Fruit fly (Drosophila melanogaster) whole organism, embryonic: ENCODE measurements around the gene CG4456.

Source experiments
- ATbp ChIP-seq: fragments of 200-800 bp; sonication (Bioruptor generic); optimal IDR thresholded peaks from 2 replicates; lab custom pipeline; 2017; ENCODE audit warnings: missing biosample characterization, mild to moderate bottlenecking, missing genetic modification characterization, missing genetic modification reagents
- B-H1 ChIP-seq: fragments of 200-800 bp; sonication (Bioruptor generic); IDR thresholded peaks from 3 replicates; pipeline ENCODE4 v1.3.6; 2022; ENCODE audit warnings: missing biosample characterization, missing genetic modification characterization
- Bteb2 ChIP-seq: fragments of 200-800 bp; sonication (Bioruptor generic); optimal IDR thresholded peaks from 2 replicates; lab custom pipeline; 2016; ENCODE audit warnings: missing biosample characterization, missing genetic modification characterization
- CG1233 ChIP-seq: fragments of 200-800 bp; sonication (Bioruptor generic); optimal IDR thresholded peaks from 4 replicates; lab custom pipeline; 2018; ENCODE audit warnings: missing biosample characterization, mild to moderate bottlenecking, missing genetic modification characterization
- CG12391 ChIP-seq: fragments of 200-800 bp; sonication (Bioruptor generic); optimal IDR thresholded peaks from 3 replicates; lab custom pipeline; 2018; ENCODE audit warnings: missing biosample characterization, mild to moderate bottlenecking, missing genetic modification characterization, moderate library complexity
- CG13296 ChIP-seq: fragments of 200-800 bp; sonication (Bioruptor generic); optimal IDR thresholded peaks from 3 replicates; lab custom pipeline; 2018; ENCODE audit warnings: missing biosample characterization, mild to moderate bottlenecking, missing genetic modification characterization
- CG16813 ChIP-seq: fragments of 200-800 bp; sonication (Bioruptor generic); IDR thresholded peaks from 3 replicates; pipeline ENCODE4 v1.3.6; 2022; ENCODE audit warnings: missing biosample characterization, missing genetic modification characterization; ENCODE audit not compliant: partially characterized antibody
- CG17385 ChIP-seq: fragments of 200-800 bp; sonication (Bioruptor generic); optimal IDR thresholded peaks from 3 replicates; lab custom pipeline; 2018; ENCODE audit warnings: missing biosample characterization, mild to moderate bottlenecking, missing genetic modification characterization
- CG17802 ChIP-seq: fragments of 200-800 bp; sonication (Bioruptor generic); optimal IDR thresholded peaks from 2 replicates; lab custom pipeline; 2018; ENCODE audit warnings: missing biosample characterization, mild to moderate bottlenecking, missing genetic modification characterization, moderate library complexity
- CG17829 ChIP-seq: fragments of 200-800 bp; optimal IDR thresholded peaks from 2 replicates; lab custom pipeline; 2019; ENCODE audit warnings: missing biosample characterization, mild to moderate bottlenecking, missing genetic modification characterization, moderate library complexity
- CG3065 ChIP-seq: fragments of 200-800 bp; sonication (Bioruptor generic); optimal IDR thresholded peaks from 2 replicates; lab custom pipeline; 2016; ENCODE audit warnings: missing biosample characterization, missing genetic modification characterization
- CG3838 ChIP-seq: fragments of 200-800 bp; sonication (Bioruptor generic); optimal IDR thresholded peaks from 3 replicates; lab custom pipeline; 2016; ENCODE audit warnings: missing biosample characterization, missing genetic modification characterization
- CG4328 ChIP-seq: fragments of 200-800 bp; sonication (Bioruptor generic); optimal IDR thresholded peaks from 3 replicates; lab custom pipeline; 2017; ENCODE audit warnings: missing biosample characterization, missing genetic modification reagents, missing genetic modification characterization
- CG7556 ChIP-seq: fragments of 200-800 bp; sonication (Bioruptor generic); optimal IDR thresholded peaks from 2 replicates; lab custom pipeline; 2017; ENCODE audit warnings: missing biosample characterization, mild to moderate bottlenecking, missing genetic modification characterization
- CG7963 ChIP-seq: fragments of 200-800 bp; sonication (Bioruptor generic); IDR thresholded peaks from 3 replicates; pipeline ENCODE4 v1.3.6; 2022; ENCODE audit warnings: missing biosample characterization, missing genetic modification characterization; ENCODE audit not compliant: partially characterized antibody
- CrebB ChIP-seq: fragments of 200-800 bp; sonication (Bioruptor generic); optimal IDR thresholded peaks from 3 replicates; lab custom pipeline; 2018; ENCODE audit warnings: missing biosample characterization, mild to moderate bottlenecking, missing genetic modification characterization
- Deaf1 ChIP-seq: fragments of 200-800 bp; optimal IDR thresholded peaks from 3 replicates; lab custom pipeline; 2019; ENCODE audit warnings: missing biosample characterization, mild to moderate bottlenecking, missing genetic modification characterization, moderate library complexity
- Dp ChIP-seq: fragments of 200-800 bp; sonication (Bioruptor generic); optimal IDR thresholded peaks from 2 replicates; lab custom pipeline; 2018; ENCODE audit warnings: missing biosample characterization, mild to moderate bottlenecking, missing genetic modification characterization, moderate library complexity
- Gsc ChIP-seq: fragments of 200-800 bp; sonication (Bioruptor generic); IDR thresholded peaks from 2 replicates; pipeline ENCODE4 v1.3.6; 2022; ENCODE audit warnings: missing biosample characterization, missing genetic modification characterization
- HmgZ ChIP-seq: fragments of 200-800 bp; sonication (Bioruptor generic); optimal IDR thresholded peaks from 2 replicates; lab custom pipeline; 2018; ENCODE audit warnings: missing biosample characterization, mild to moderate bottlenecking, missing genetic modification characterization
- Hr39 ChIP-seq: fragments of >200 bp; optimal IDR thresholded peaks from 2 replicates; lab custom pipeline; 2017
- Mad ChIP-seq: fragments of 200-800 bp; sonication (Bioruptor generic); optimal IDR thresholded peaks from 2 replicates; lab custom pipeline; 2016; ENCODE audit warnings: missing biosample characterization, missing genetic modification characterization
- Sin3A ChIP-seq: fragments of >200 bp; optimal IDR thresholded peaks from 2 replicates; lab custom pipeline; 2018
- Six4 ChIP-seq: fragments of 200-800 bp; sonication (Bioruptor generic); optimal IDR thresholded peaks from 2 replicates; lab custom pipeline; 2016; ENCODE audit warnings: missing biosample characterization, missing genetic modification characterization
- Taf1 ChIP-seq: fragments of 200-800 bp; sonication (Bioruptor generic); IDR thresholded peaks from 2 replicates; pipeline ENCODE4 v1.3.6; 2022; ENCODE audit warnings: missing biosample characterization, missing genetic modification characterization
- Usf ChIP-seq: fragments of 200-800 bp; sonication (Bioruptor generic); optimal IDR thresholded peaks from 2 replicates; lab custom pipeline; 2017; ENCODE audit warnings: missing genotype, missing biosample characterization, missing genetic modification characterization
- Xrp1 ChIP-seq: fragments of 200-800 bp; sonication (Bioruptor generic); IDR thresholded peaks from 2 replicates; pipeline ENCODE4 v1.3.6; 2022; ENCODE audit warnings: missing biosample characterization, missing genetic modification characterization
- bcd ChIP-seq: fragments of 200-800 bp; sonication (Bioruptor generic); optimal IDR thresholded peaks from 2 replicates; lab custom pipeline; 2017; ENCODE audit warnings: missing biosample characterization, mild to moderate bottlenecking, missing genetic modification characterization
- br ChIP-seq: fragments of >200 bp; optimal IDR thresholded peaks from 2 replicates; lab custom pipeline; 2017
- cad ChIP-seq: fragments of >200 bp; optimal IDR thresholded peaks from 2 replicates; lab custom pipeline; 2017; ENCODE audit warnings: missing biosample characterization, missing genetic modification characterization
- chm ChIP-seq: fragments of 200-800 bp; sonication (Bioruptor generic); IDR thresholded peaks from 2 replicates; pipeline ENCODE4 v1.3.6; 2022; ENCODE audit warnings: missing biosample characterization, missing genetic modification characterization
- crc ChIP-seq: fragments of 200-800 bp; sonication (Bioruptor generic); optimal IDR thresholded peaks from 2 replicates; lab custom pipeline; 2016; ENCODE audit warnings: missing biosample characterization, missing genetic modification characterization
- cwo ChIP-seq: fragments of 200-800 bp; sonication (Bioruptor generic); optimal IDR thresholded peaks from 3 replicates; lab custom pipeline; 2017; ENCODE audit warnings: missing biosample characterization, missing genetic modification characterization, mild to moderate bottlenecking, moderate library complexity, missing genetic modification reagents
- dysf ChIP-seq: fragments of 200-800 bp; sonication (Bioruptor generic); IDR thresholded peaks from 3 replicates; pipeline ENCODE4 v1.3.6; 2022; ENCODE audit warnings: missing biosample characterization, missing genetic modification characterization
- fru ChIP-seq: fragments of >200 bp; optimal IDR thresholded peaks from 2 replicates; lab custom pipeline; 2017
- gem ChIP-seq: fragments of 200-800 bp; sonication (Bioruptor generic); optimal IDR thresholded peaks from 2 replicates; lab custom pipeline; 2019; ENCODE audit warnings: missing biosample characterization, mild to moderate bottlenecking, missing genetic modification characterization, moderate library complexity
- gfzf ChIP-seq: fragments of 200-800 bp; sonication (Bioruptor generic); optimal IDR thresholded peaks from 2 replicates; lab custom pipeline; 2016; ENCODE audit warnings: missing biosample characterization, mild to moderate bottlenecking, missing genetic modification characterization, moderate library complexity
- grau ChIP-seq: fragments of 200-800 bp; optimal IDR thresholded peaks from 3 replicates; lab custom pipeline; 2019; ENCODE audit warnings: missing biosample characterization, mild to moderate bottlenecking, missing genetic modification characterization, moderate library complexity
- gt ChIP-seq: fragments of 200-800 bp; sonication (Bioruptor generic); IDR thresholded peaks from 2 replicates; pipeline ENCODE4 v1.3.6; 2022; ENCODE audit warnings: missing biosample characterization, missing genetic modification characterization
- kni ChIP-seq: fragments of 200-800 bp; sonication (Bioruptor generic); optimal IDR thresholded peaks from 3 replicates; lab custom pipeline; 2017; ENCODE audit warnings: mild to moderate bottlenecking, missing biosample characterization, missing genetic modification reagents, missing genetic modification characterization
- mirr ChIP-seq: fragments of 200-800 bp; sonication (Bioruptor generic); optimal IDR thresholded peaks from 3 replicates; lab custom pipeline; 2018; ENCODE audit warnings: missing biosample characterization, mild to moderate bottlenecking, missing genetic modification characterization
- oc ChIP-seq: fragments of 200-800 bp; sonication (Bioruptor generic); optimal IDR thresholded peaks from 2 replicates; lab custom pipeline; 2018; ENCODE audit warnings: missing biosample characterization, mild to moderate bottlenecking, missing genetic modification characterization, moderate library complexity
- pfk ChIP-seq: fragments of 200-800 bp; sonication (Bioruptor generic); optimal IDR thresholded peaks from 2 replicates; lab custom pipeline; 2018; ENCODE audit warnings: missing biosample characterization, mild to moderate bottlenecking, missing genetic modification characterization, moderate library complexity
- pho ChIP-seq: fragments of 200-800 bp; sonication (Bioruptor generic); optimal IDR thresholded peaks from 2 replicates; lab custom pipeline; 2016; ENCODE audit warnings: missing biosample characterization, missing genetic modification characterization
- run ChIP-seq: fragments of 200-800 bp; sonication (Bioruptor generic); optimal IDR thresholded peaks from 3 replicates; lab custom pipeline; 2018; ENCODE audit warnings: missing biosample characterization, mild to moderate bottlenecking, missing genetic modification characterization
- sc ChIP-seq, 3 experiments: fragments of >200 bp in 2 of 3; fragments of 200-800 bp in 1 of 3; sonication (Bioruptor generic) in 1 of 3; optimal IDR thresholded peaks; 2 replicates in 2 of 3; 3 replicates in 1 of 3; lab custom pipeline; 2017; ENCODE audit warnings: mild to moderate bottlenecking in 1 of 3, missing biosample characterization in 1 of 3, missing genetic modification characterization in 1 of 3, missing genetic modification reagents in 1 of 3
- sim ChIP-seq: fragments of 200-800 bp; sonication (Bioruptor generic); IDR thresholded peaks from 2 replicates; pipeline ENCODE4 v1.3.6; 2022; ENCODE audit warnings: missing biosample characterization, missing genetic modification characterization
- sqz ChIP-seq: fragments of 200-800 bp; sonication (Bioruptor generic); optimal IDR thresholded peaks from 3 replicates; lab custom pipeline; 2018; ENCODE audit warnings: missing biosample characterization, mild to moderate bottlenecking, missing genetic modification characterization
- unc-4 ChIP-seq: fragments of 200-800 bp; sonication (Bioruptor generic); IDR thresholded peaks from 2 replicates; pipeline ENCODE4 v1.3.6; 2022; ENCODE audit warnings: missing biosample characterization, missing genetic modification characterization; ENCODE audit not compliant: partially characterized antibody
- zen2 ChIP-seq: fragments of 200-800 bp; sonication (Bioruptor generic); IDR thresholded peaks from 3 replicates; pipeline ENCODE4 v1.3.6; 2022; ENCODE audit warnings: missing biosample characterization, missing genetic modification characterization; ENCODE audit not compliant: partially characterized antibody

Gene CG4456

DNA sequence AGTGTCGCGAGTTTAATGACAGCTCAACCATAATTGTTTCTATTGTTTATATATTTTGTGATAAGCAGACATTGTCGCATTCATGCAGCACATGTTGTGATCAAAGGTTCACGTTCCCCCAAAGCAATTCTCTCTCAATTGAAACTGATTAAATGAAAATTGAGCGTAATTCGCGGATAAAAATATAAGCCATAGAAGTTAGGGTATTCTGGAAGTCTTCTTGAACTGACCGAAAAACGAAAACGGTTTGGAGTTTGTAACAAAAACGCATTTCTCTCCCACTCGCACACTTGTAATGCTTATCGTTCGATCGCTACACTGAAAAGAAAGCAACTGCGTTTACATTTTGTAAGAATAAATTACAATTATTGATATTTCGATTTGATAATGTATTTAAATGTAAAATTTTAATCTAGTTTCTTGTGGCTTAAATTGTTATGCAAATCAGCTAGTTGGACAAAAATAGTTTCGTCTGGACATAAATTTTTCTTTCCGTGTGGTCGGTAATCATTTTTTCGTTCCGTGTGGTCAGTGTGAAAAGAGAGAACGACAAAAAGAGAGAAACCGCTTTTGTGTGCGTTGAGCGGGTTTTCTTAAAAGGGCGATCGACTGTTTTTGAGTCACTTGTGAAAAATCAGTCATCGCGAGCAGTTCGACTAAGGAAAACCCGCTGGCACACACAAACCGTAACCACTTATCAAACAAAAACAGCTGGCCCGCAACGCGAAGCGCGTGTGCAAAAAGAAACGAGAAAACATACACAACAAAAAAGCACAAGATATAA lies 50.3 kb downstream of the CG4456 start, which contains the start of gene aay (continued):
- peak; percentile 97 for TF ChIP-seq CG4328 (GFP tag; lab: Kevin White, UChicago)
- peak; percentile 95 for TF ChIP-seq Gsc
- TF ChIP-seq CG3838 (GFP tag; lab: Kevin White, UChicago) = peak; percentile 97
- peak; percentile 99 for TF ChIP-seq CG17829
- TF ChIP-seq Six4 = peak; percentile 99
- peak; percentile 98 for TF ChIP-seq sqz (GFP tag; lab: Kevin White, UChicago)
- peak; percentile 90 for TF ChIP-seq mirr (GFP tag; lab: Kevin White, UChicago)
- TF ChIP-seq CG12391 (tag; lab: Kevin White, UChicago) = peak; percentile 100
- peak; percentile 99 for TF ChIP-seq Xrp1 (GFP tag; lab: Robert Waterston, UW)
- TF ChIP-seq pho (GFP tag; lab: Kevin White, UChicago) = peak; percentile 98
- TF ChIP-seq gfzf (GFP tag; lab: Kevin White, UChicago) = peak; percentile 29
- TF ChIP-seq gt (GFP tag; lab: Robert Waterston, UW) = peak; percentile 96
- peak; percentile 94 for TF ChIP-seq crc (GFP tag; lab: Kevin White, UChicago)
- peak; percentile 100 for TF ChIP-seq gem (tag; lab: Kevin White, UChicago)
- TF ChIP-seq CG1233 (GFP tag; lab: Kevin White, UChicago) = peak; percentile 99
- TF ChIP-seq ATbp (GFP tag; lab: Kevin White, UChicago) = peak; percentile 99
- peak; percentile 99 for TF ChIP-seq CG13296 (GFP tag; lab: Kevin White, UChicago)
- peak; percentile 34; the same call in 1 of the 2 replicates for TF ChIP-seq unc-4 (GFP tag; lab: Robert Waterston, UW)
- peak; percentile 96 for TF ChIP-seq sim (GFP tag; lab: Robert Waterston, UW)
- TF ChIP-seq run = peak; percentile 99
- no peak for TF ChIP-seq cad (GFP tag; lab: Kevin White, UChicago)
- peak; percentile 90 for TF ChIP-seq Deaf1 (tag; lab: Kevin White, UChicago)
- peak; percentile 98 for TF ChIP-seq CG17385 (GFP tag; lab: Kevin White, UChicago)
- TF ChIP-seq oc = peak; percentile 99
- TF ChIP-seq CG3065 (GFP tag; lab: Kevin White, UChicago) = peak; percentile 98
- TF ChIP-seq pfk (GFP tag; lab: Kevin White, UChicago) = peak; percentile 50
- no peak for TF ChIP-seq CG16813 (GFP tag; lab: Robert Waterston, UW)
- no peak for TF ChIP-seq Hr39
- TF ChIP-seq bcd (GFP tag; lab: Kevin White, UChicago) = peak; percentile 99
- peak; percentile 99 for TF ChIP-seq HmgZ (tag; lab: Kevin White, UChicago)
- TF ChIP-seq grau (tag; lab: Kevin White, UChicago) = peak; percentile 99
- TF ChIP-seq cwo (GFP tag; lab: Kevin White, UChicago) = peak; percentile 97
- TF ChIP-seq B-H1 = peak; percentile 97
- TF ChIP-seq dysf (GFP tag; lab: Robert Waterston, UW) = peak; percentile 99
- peak; percentile 21 for TF ChIP-seq Dp (GFP tag; lab: Kevin White, UChicago)
- peak; percentile 99 for TF ChIP-seq Mad
- peak; percentile 99 for TF ChIP-seq CG7556 (GFP tag; lab: Kevin White, UChicago)
- no peak for TF ChIP-seq br (lab: Kevin White, UChicago)
- peak; percentile 95 for TF ChIP-seq kni (GFP tag; lab: Kevin White, UChicago)
- TF ChIP-seq sc (optimal IDR thresholded peaks at IDR 0.05; lab: Kevin White, UChicago) = no peak
- TF ChIP-seq sc (GFP tag; optimal IDR thresholded peaks at IDR 0.05; lab: Kevin White, UChicago) = peak; percentile 98
- TF ChIP-seq CG7963 = no peak
- TF ChIP-seq zen2 (GFP tag; lab: Robert Waterston, UW) = no peak
- TF ChIP-seq Usf (GFP tag; lab: Kevin White, UChicago) = peak; percentile 94
- TF ChIP-seq Bteb2 = peak; percentile 99
- peak; percentile 99 for TF ChIP-seq CrebB
- TF ChIP-seq Taf1 (GFP tag; lab: Robert Waterston, UW) = peak; percentile 91
- peak; percentile 90 for TF ChIP-seq CG17802 (tag; lab: Kevin White, UChicago)
- TF ChIP-seq Sin3A (lab: Kevin White, UChicago) = no peak
- no peak for TF ChIP-seq fru
- TF ChIP-seq chm (GFP tag; lab: Robert Waterston, UW) = peak; percentile 99
